Fruit fly (Drosophila melanogaster) whole organism, embryonic: Measurements from ENCODE around the gene Cyp12a5.
A peak's percentile ranks its signal among the peaks of the same experiment; 100 is the strongest.

ENCODE experiments used
- Antp ChIP-seq: fragments of 200-800 bp; sonication (Bioruptor generic); optimal IDR thresholded peaks from 3 replicates; lab custom pipeline; 2016; ENCODE audit warnings: missing biosample characterization, missing genetic modification characterization
- Asciz ChIP-seq: fragments of 200-800 bp; sonication (Bioruptor generic); optimal IDR thresholded peaks from 2 replicates; lab custom pipeline; 2017; ENCODE audit warnings: missing biosample characterization, mild to moderate bottlenecking, missing genetic modification characterization, missing genetic modification reagents
- Bdp1 ChIP-seq: fragments of 200-800 bp; sonication (Bioruptor generic); optimal IDR thresholded peaks from 3 replicates; lab custom pipeline; 2016; ENCODE audit warnings: missing biosample characterization, missing genetic modification characterization
- CG10462 ChIP-seq: fragments of 200-800 bp; sonication (Bioruptor generic); optimal IDR thresholded peaks from 2 replicates; lab custom pipeline; 2016; ENCODE audit warnings: missing biosample characterization, missing genetic modification characterization
- CG14441 ChIP-seq: fragments of 200-800 bp; sonication (Bioruptor generic); IDR thresholded peaks from 2 replicates; pipeline ENCODE4 v1.3.6; 2022; ENCODE audit warnings: missing biosample characterization, missing genetic modification characterization
- CG14710 ChIP-seq: fragments of 200-800 bp; sonication (Bioruptor generic); optimal IDR thresholded peaks from 3 replicates; lab custom pipeline; 2019; ENCODE audit warnings: missing biosample characterization, mild to moderate bottlenecking, missing genetic modification characterization, moderate library complexity
- CG1529 ChIP-seq: fragments of 200-800 bp; sonication (Bioruptor generic); optimal IDR thresholded peaks from 3 replicates; lab custom pipeline; 2018; ENCODE audit warnings: missing biosample characterization, missing genetic modification characterization
- CG1602 ChIP-seq: fragments of 200-800 bp; sonication (Bioruptor generic); optimal IDR thresholded peaks from 3 replicates; lab custom pipeline; 2016; ENCODE audit warnings: missing biosample characterization, missing genetic modification characterization
- CG16779 ChIP-seq: fragments of 200-800 bp; sonication (Bioruptor generic); IDR thresholded peaks from 2 replicates; pipeline ENCODE4 v1.3.6; 2022; ENCODE audit warnings: missing biosample characterization, missing genetic modification characterization
- CG17385 ChIP-seq: fragments of 200-800 bp; sonication (Bioruptor generic); optimal IDR thresholded peaks from 3 replicates; lab custom pipeline; 2018; ENCODE audit warnings: missing biosample characterization, mild to moderate bottlenecking, missing genetic modification characterization
- CG17829 ChIP-seq: fragments of 200-800 bp; optimal IDR thresholded peaks from 2 replicates; lab custom pipeline; 2019; ENCODE audit warnings: missing biosample characterization, mild to moderate bottlenecking, missing genetic modification characterization, moderate library complexity
- CG18476 ChIP-seq: fragments of 200-800 bp; sonication (Bioruptor generic); optimal IDR thresholded peaks from 2 replicates; lab custom pipeline; 2016; ENCODE audit warnings: missing biosample characterization, mild to moderate bottlenecking, missing genetic modification characterization
- CG2202 ChIP-seq: fragments of 200-800 bp; sonication (Bioruptor generic); optimal IDR thresholded peaks from 2 replicates; lab custom pipeline; 2018; ENCODE audit warnings: missing biosample characterization, mild to moderate bottlenecking, missing genetic modification characterization
- CG5245 ChIP-seq: fragments of 200-800 bp; sonication (Bioruptor generic); optimal IDR thresholded peaks from 3 replicates; lab custom pipeline; 2016; ENCODE audit warnings: missing biosample characterization, missing genetic modification characterization
- CG5953 ChIP-seq: fragments of 200-800 bp; sonication (Bioruptor generic); IDR thresholded peaks from 2 replicates; pipeline ENCODE4 v1.3.6; 2022; ENCODE audit warnings: missing biosample characterization, missing genetic modification characterization
- CG6654 ChIP-seq: fragments of 200-800 bp; sonication (Bioruptor generic); optimal IDR thresholded peaks from 2 replicates; lab custom pipeline; 2017; ENCODE audit warnings: missing biosample characterization, mild to moderate bottlenecking, missing genetic modification characterization
- CG6683 ChIP-seq: fragments of 200-800 bp; sonication (Bioruptor generic); optimal IDR thresholded peaks from 2 replicates; lab custom pipeline; 2017; ENCODE audit warnings: missing biosample characterization, mild to moderate bottlenecking, missing genetic modification characterization, missing genetic modification reagents
- CG6689 ChIP-seq: fragments of 200-800 bp; sonication (Bioruptor generic); IDR thresholded peaks from 2 replicates; pipeline ENCODE4 v1.3.6; 2022; ENCODE audit warnings: missing biosample characterization, missing genetic modification characterization
- CG7271 ChIP-seq: fragments of 200-800 bp; sonication (Bioruptor generic); optimal IDR thresholded peaks from 2 replicates; lab custom pipeline; 2018; ENCODE audit warnings: missing biosample characterization, mild to moderate bottlenecking, missing genetic modification characterization, moderate library complexity
- CG8359 ChIP-seq: fragments of 200-800 bp; sonication (Bioruptor generic); optimal IDR thresholded peaks from 2 replicates; lab custom pipeline; 2017; ENCODE audit warnings: missing biosample characterization, mild to moderate bottlenecking, missing genetic modification characterization, borderline replicate concordance
- CoRest ChIP-seq: fragments of 200-800 bp; sonication (Bioruptor generic); optimal IDR thresholded peaks from 3 replicates; lab custom pipeline; 2018; ENCODE audit warnings: missing biosample characterization, mild to moderate bottlenecking, missing genetic modification characterization, moderate library complexity
- Eip74EF ChIP-seq, 2 experiments: fragments of 200-800 bp in 1 of 2; fragments of >200 bp in 1 of 2; sonication (Bioruptor generic) in 1 of 2; optimal IDR thresholded peaks; 2 replicates each; lab custom pipeline; 2017 to 2019; ENCODE audit warnings: missing biosample characterization in 2 of 2, missing genetic modification characterization in 2 of 2, mild to moderate bottlenecking in 1 of 2, moderate library complexity in 1 of 2
- HLH3B ChIP-seq: fragments of 200-800 bp; sonication (Bioruptor generic); IDR thresholded peaks from 2 replicates; pipeline ENCODE4 v1.3.6; 2022; ENCODE audit warnings: missing biosample characterization, missing genetic modification characterization
- HLH4C ChIP-seq: fragments of 200-800 bp; sonication (Bioruptor generic); IDR thresholded peaks from 3 replicates; pipeline ENCODE4 v1.3.6; 2022; ENCODE audit warnings: missing biosample characterization, missing genetic modification characterization; ENCODE audit not compliant: partially characterized antibody
- Hey ChIP-seq: fragments of 200-800 bp; sonication (Bioruptor generic); optimal IDR thresholded peaks from 3 replicates; lab custom pipeline; 2018; ENCODE audit warnings: missing biosample characterization, mild to moderate bottlenecking, missing genetic modification characterization
- Hr51 ChIP-seq, 2 experiments: fragments of 200-800 bp; sonication (Bioruptor generic); optimal IDR thresholded peaks; 2 replicates in 1 of 2; 3 replicates in 1 of 2; lab custom pipeline; 2016 to 2018; ENCODE audit warnings: missing biosample characterization in 2 of 2, missing genetic modification characterization in 2 of 2, mild to moderate bottlenecking in 1 of 2, moderate library complexity in 1 of 2
- Hr78 ChIP-seq, 2 experiments: fragments of 200-800 bp in 1 of 2; fragments of >200 bp in 1 of 2; sonication (Bioruptor generic) in 1 of 2; optimal IDR thresholded peaks; 2 replicates each; lab custom pipeline; 2017 to 2019; ENCODE audit warnings: missing biosample characterization in 2 of 2, missing genetic modification characterization in 2 of 2, mild to moderate bottlenecking in 1 of 2, moderate library complexity in 1 of 2
- Scr ChIP-seq: fragments of 200-800 bp; sonication (Bioruptor generic); IDR thresholded peaks from 2 replicates; pipeline ENCODE4 v1.3.6; 2022; ENCODE audit warnings: missing biosample characterization, missing genetic modification characterization; ENCODE audit not compliant: partially characterized antibody
- Sin3A ChIP-seq: fragments of >200 bp; optimal IDR thresholded peaks from 2 replicates; lab custom pipeline; 2018
- Taf1 ChIP-seq: fragments of 200-800 bp; sonication (Bioruptor generic); IDR thresholded peaks from 2 replicates; pipeline ENCODE4 v1.3.6; 2022; ENCODE audit warnings: missing biosample characterization, missing genetic modification characterization
- az2 ChIP-seq: fragments of 200-800 bp; sonication (Bioruptor generic); optimal IDR thresholded peaks from 3 replicates; lab custom pipeline; 2016; ENCODE audit warnings: missing biosample characterization, missing genetic modification characterization
- crp ChIP-seq, 2 experiments: fragments of 200-800 bp; sonication (Bioruptor generic); optimal IDR thresholded peaks; 2 replicates in 1 of 2; 3 replicates in 1 of 2; lab custom pipeline; 2017; ENCODE audit warnings: missing biosample characterization in 2 of 2, missing genetic modification characterization in 2 of 2, mild to moderate bottlenecking in 1 of 2, moderate library complexity in 1 of 2
- dm ChIP-seq: fragments of 200-800 bp; sonication (Bioruptor generic); optimal IDR thresholded peaks from 3 replicates; lab custom pipeline; 2016; ENCODE audit warnings: missing biosample characterization, missing genetic modification characterization
- grau ChIP-seq: fragments of 200-800 bp; optimal IDR thresholded peaks from 3 replicates; lab custom pipeline; 2019; ENCODE audit warnings: missing biosample characterization, mild to moderate bottlenecking, missing genetic modification characterization, moderate library complexity
- gsb-n ChIP-seq: fragments of 200-800 bp; sonication (Bioruptor generic); optimal IDR thresholded peaks from 3 replicates; lab custom pipeline; 2018; ENCODE audit warnings: missing biosample characterization, mild to moderate bottlenecking, missing genetic modification characterization
- h ChIP-seq: fragments of >200 bp; optimal IDR thresholded peaks from 2 replicates; lab custom pipeline; 2017
- ham ChIP-seq: fragments of 200-800 bp; sonication (Bioruptor generic); IDR thresholded peaks from 2 replicates; pipeline ENCODE4 v1.3.6; 2022; ENCODE audit warnings: missing biosample characterization, missing genetic modification characterization
- insv ChIP-seq, 2 experiments: fragments of 200-800 bp; sonication (Bioruptor generic); optimal IDR thresholded peaks; 3 replicates each; lab custom pipeline; 2016 to 2018; ENCODE audit warnings: missing biosample characterization in 2 of 2, missing genetic modification characterization in 2 of 2
- inv ChIP-seq: fragments of 200-800 bp; sonication (Bioruptor generic); IDR thresholded peaks from 2 replicates; pipeline ENCODE4 v1.3.6; 2022; ENCODE audit warnings: missing biosample characterization, missing genetic modification characterization; ENCODE audit not compliant: partially characterized antibody
- lmd ChIP-seq: fragments of 200-800 bp; sonication (Bioruptor generic); IDR thresholded peaks from 2 replicates; pipeline ENCODE4 v1.3.6; 2022; ENCODE audit warnings: missing biosample characterization, missing genetic modification characterization
- nerfin-1 ChIP-seq: fragments of 200-800 bp; sonication (Bioruptor generic); optimal IDR thresholded peaks from 3 replicates; lab custom pipeline; 2019; ENCODE audit warnings: missing biosample characterization, mild to moderate bottlenecking, missing genetic modification characterization, moderate library complexity
- odd ChIP-seq: fragments of 200-800 bp; sonication (Bioruptor generic); optimal IDR thresholded peaks from 2 replicates; lab custom pipeline; 2017; ENCODE audit warnings: missing biosample characterization, mild to moderate bottlenecking, missing genetic modification characterization
- peb ChIP-seq: fragments of 200-800 bp; sonication (Bioruptor generic); IDR thresholded peaks from 2 replicates; pipeline ENCODE4 v1.3.6; 2022; ENCODE audit warnings: missing biosample characterization, missing genetic modification characterization
- ranshi ChIP-seq: fragments of 200-800 bp; sonication (Bioruptor generic); IDR thresholded peaks from 2 replicates; pipeline ENCODE4 v1.3.6; 2022; ENCODE audit warnings: missing biosample characterization, missing genetic modification characterization
- sisA ChIP-seq: fragments of 200-800 bp; sonication (Bioruptor generic); IDR thresholded peaks from 2 replicates; pipeline ENCODE4 v1.3.6; 2022; ENCODE audit warnings: missing biosample characterization, missing genetic modification characterization
- sqz ChIP-seq: fragments of 200-800 bp; sonication (Bioruptor generic); optimal IDR thresholded peaks from 3 replicates; lab custom pipeline; 2018; ENCODE audit warnings: missing biosample characterization, mild to moderate bottlenecking, missing genetic modification characterization
- tgo ChIP-seq: fragments of 200-800 bp; sonication (Bioruptor generic); IDR thresholded peaks from 3 replicates; pipeline ENCODE4 v1.3.6; 2022; ENCODE audit warnings: missing biosample characterization, missing genetic modification characterization
- tio ChIP-seq: fragments of 200-800 bp; sonication (Bioruptor generic); optimal IDR thresholded peaks from 2 replicates; lab custom pipeline; 2017; ENCODE audit warnings: missing biosample characterization, missing genetic modification characterization, inconsistent platforms
- usp ChIP-seq: fragments of >200 bp; optimal IDR thresholded peaks from 2 replicates; lab custom pipeline; 2017; ENCODE audit warnings: missing biosample characterization, missing genetic modification characterization
- wek ChIP-seq: fragments of 200-800 bp; sonication (Bioruptor generic); optimal IDR thresholded peaks from 3 replicates; lab custom pipeline; 2018; ENCODE audit warnings: missing biosample characterization, mild to moderate bottlenecking, missing genetic modification characterization, moderate library complexity

Cyp12a5 gene

dm6 chr3R:19164873-19165456, 32.5 kb downstream of the Cyp12a5 start (continued):
- TF ChIP-seq CG16779 (GFP tag; lab: Robert Waterston, UW): no peak
- TF ChIP-seq Sin3A (lab: Kevin White, UChicago): no peak
- TF ChIP-seq tgo (GFP tag; lab: Robert Waterston, UW): no peak
- TF ChIP-seq insv (GFP tag; optimal IDR thresholded peaks at IDR 0.05; lab: Kevin White, UChicago): no peak
- peak; percentile 60 for TF ChIP-seq grau
- TF ChIP-seq ham (GFP tag; lab: Robert Waterston, UW): no peak
- TF ChIP-seq Hr51 (GFP tag; optimal IDR thresholded peaks at IDR 0.05; lab: Kevin White, UChicago): peak in 1 of 2 experiments; percentile 65
- no peak for TF ChIP-seq CG7271 (tag; lab: Kevin White, UChicago)
- peak; percentile 53; the same call in 1 of the 2 replicates for TF ChIP-seq ranshi (GFP tag; lab: Robert Waterston, UW)
- peak; percentile 41 for TF ChIP-seq CG14441 (GFP tag; lab: Robert Waterston, UW)
- TF ChIP-seq Asciz (GFP tag; lab: Kevin White, UChicago): peak; percentile 2
- TF ChIP-seq HLH4C: no peak
- peak; percentile 33 for TF ChIP-seq CG8359 (GFP tag; lab: Kevin White, UChicago)
- TF ChIP-seq CG5953 (GFP tag; lab: Robert Waterston, UW): peak; percentile 49; the same call in 1 of the 2 replicates
- no peak for TF ChIP-seq Taf1
- TF ChIP-seq az2 (GFP tag; lab: Kevin White, UChicago): peak; percentile 39
- no peak for TF ChIP-seq sqz (GFP tag; lab: Kevin White, UChicago)
- TF ChIP-seq CG10462 (GFP tag; lab: Kevin White, UChicago): no peak
- no peak for TF ChIP-seq usp (GFP tag; lab: Kevin White, UChicago)
- TF ChIP-seq CG2202: no peak
- TF ChIP-seq CG17385 (GFP tag; lab: Kevin White, UChicago): peak; percentile 29
- peak; percentile 38 for TF ChIP-seq Hey
- TF ChIP-seq CG17829: peak; percentile 9
- TF ChIP-seq HLH3B (GFP tag; lab: Robert Waterston, UW): no peak
- TF ChIP-seq CG14710 (tag; lab: Kevin White, UChicago): peak; percentile 31
- TF ChIP-seq lmd (GFP tag; lab: Robert Waterston, UW): 0 out of 2 replicates have a peak, but pooled peaks have one; percentile 36
- TF ChIP-seq peb (GFP tag; lab: Robert Waterston, UW): no peak
- peak; percentile 7 for TF ChIP-seq CG1602
- TF ChIP-seq CG6689 (GFP tag; lab: Robert Waterston, UW): peak; percentile 32; the same call in 1 of the 2 replicates
- peak; percentile 51 for TF ChIP-seq tio (GFP tag; lab: Kevin White, UChicago)
- TF ChIP-seq CG1529 (GFP tag; lab: Kevin White, UChicago): peak; percentile 27
- TF ChIP-seq wek: no peak
- no peak for TF ChIP-seq CG5245
- no peak for TF ChIP-seq Scr (GFP tag; lab: Robert Waterston, UW)
- peak; percentile 42 for TF ChIP-seq Bdp1 (GFP tag; lab: Kevin White, UChicago)
- no peak for TF ChIP-seq Hr78 (GFP tag; optimal IDR thresholded peaks at IDR 0.05; lab: Kevin White, UChicago)
- TF ChIP-seq sisA (GFP tag; lab: Robert Waterston, UW): no peak
- TF ChIP-seq odd (GFP tag; lab: Kevin White, UChicago): peak; percentile 17
- TF ChIP-seq gsb-n: no peak
- peak; percentile 59 for TF ChIP-seq CoRest
- peak; percentile 6 for TF ChIP-seq CG18476
- TF ChIP-seq Eip74EF (GFP tag; optimal IDR thresholded peaks at IDR 0.05; lab: Kevin White, UChicago): no peak
- no peak for TF ChIP-seq Antp (GFP tag; lab: Kevin White, UChicago)
- TF ChIP-seq h (lab: Kevin White, UChicago): no peak
- no peak for TF ChIP-seq dm (GFP tag; lab: Kevin White, UChicago)
- TF ChIP-seq inv (GFP tag; lab: Robert Waterston, UW): no peak
- no peak for TF ChIP-seq CG6683
- TF ChIP-seq nerfin-1 (tag; lab: Kevin White, UChicago): no peak
- TF ChIP-seq crp (GFP tag; optimal IDR thresholded peaks at IDR 0.05; lab: Kevin White, UChicago): no peak
- peak; percentile 33 for TF ChIP-seq CG6654 (GFP tag; lab: Kevin White, UChicago)
